Worm (Caenorhabditis elegans): Measurements from ENCODE around the gene sru-2.

Gene sru-2

DNA sequence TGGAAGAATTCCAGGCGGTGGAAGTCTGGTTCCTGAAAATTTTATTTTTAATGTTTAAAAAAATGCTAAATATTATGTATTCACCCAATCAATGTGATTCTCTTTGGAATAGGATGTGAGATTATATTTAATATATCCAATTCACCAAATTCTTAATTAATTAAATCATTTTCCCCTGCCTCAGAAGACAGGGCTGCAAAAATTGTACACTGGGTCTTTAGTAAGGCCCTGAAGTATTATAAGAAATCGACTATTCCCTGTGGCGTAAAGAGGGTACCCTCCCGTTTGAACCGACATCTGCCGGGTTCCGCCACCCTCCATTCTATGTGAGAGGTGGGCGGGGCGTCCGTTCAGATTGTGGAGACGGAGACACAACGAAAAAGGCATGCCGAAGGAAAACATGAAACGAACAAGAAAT lies 25.2 kb downstream of the sru-2 start (continued):
- TF ChIP-seq repo-1 (tag; optimal IDR thresholded peaks at IDR 0.05): peak; percentile 76
- TF ChIP-seq efl-1 (GFP tag; optimal IDR thresholded peaks at IDR 0.05): no peak
- TF ChIP-seq F52B5.7 (tag; optimal IDR thresholded peaks at IDR 0.05): peak; percentile 24
- TF ChIP-seq madf-3 (GFP tag; IDR thresholded peaks at IDR 0.05): peak; percentile 62; the same call in 1 of the 2 replicates
- TF ChIP-seq C17E4.6 (GFP tag; IDR thresholded peaks at IDR 0.05): 0 out of 2 replicates have a peak, but pooled peaks have one; percentile 47
- TF ChIP-seq F33H1.4 (GFP tag; IDR thresholded peaks at IDR 0.05): peak; percentile 22; the same call in 1 of the 2 replicates
- no peak; the same call in 1 of the 2 replicates for TF ChIP-seq C06A6.2 (GFP tag; conservative IDR thresholded peaks at IDR 0.05)
- TF ChIP-seq K12H6.12 (tag; optimal IDR thresholded peaks at IDR 0.05): peak; percentile 43
- TF ChIP-seq madf-10 (tag; optimal IDR thresholded peaks at IDR 0.05): peak; percentile 42
- TF ChIP-seq bed-2 (GFP tag; IDR thresholded peaks at IDR 0.05): no peak
- no peak for TF ChIP-seq zim-3 (tag; optimal IDR thresholded peaks at IDR 0.05)
- TF ChIP-seq let-607 (tag; optimal IDR thresholded peaks at IDR 0.05): peak in 1 of 2 experiments; percentile 21
- no peak for TF ChIP-seq ceh-91 (GFP tag; IDR thresholded peaks at IDR 0.05)
- no peak for TF ChIP-seq dpl-1 (GFP tag; optimal IDR thresholded peaks at IDR 0.05)
- TF ChIP-seq xnd-1 (tag; optimal IDR thresholded peaks at IDR 0.05): peak; percentile 57
- TF ChIP-seq snpc-4 (GFP tag; optimal IDR thresholded peaks at IDR 0.05): peak; percentile 96
- peak; percentile 97 to 99 (median 98) for TF ChIP-seq snpc-4 (tag; optimal IDR thresholded peaks at IDR 0.05)
- TF ChIP-seq nhr-27 (tag; optimal IDR thresholded peaks at IDR 0.05): no peak
- peak; percentile 56 for TF ChIP-seq F49E8.2 (tag; optimal IDR thresholded peaks at IDR 0.05; ENCODE audit: insufficient read depth)
- peak; percentile 74; the same call in 1 of the 2 replicates for TF ChIP-seq Y56A3A.18 (GFP tag; IDR thresholded peaks at IDR 0.05)
- peak; percentile 32 for TF ChIP-seq nhr-90 (tag; optimal IDR thresholded peaks at IDR 0.05)
- TF ChIP-seq nfyb-1 (GFP tag; IDR thresholded peaks at IDR 0.05): peak; percentile 68; the same call in 1 of the 2 replicates
- peak; percentile 56 for TF ChIP-seq atf-7 (tag; optimal IDR thresholded peaks at IDR 0.05)
- peak; percentile 51 for TF ChIP-seq him-1 (tag; optimal IDR thresholded peaks at IDR 0.05)
- TF ChIP-seq B0336.3 (GFP tag; IDR thresholded peaks at IDR 0.05): peak; percentile 94
- no peak for TF ChIP-seq ztf-3 (GFP tag; optimal IDR thresholded peaks at IDR 0.05)
- 0 out of 2 replicates have a peak, but pooled peaks have one; percentile 7 for TF ChIP-seq attf-3 (GFP tag; conservative IDR thresholded peaks at IDR 0.05)
- TF ChIP-seq F37B4.10 (GFP tag; IDR thresholded peaks at IDR 0.05): no peak
- no peak for TF ChIP-seq F22D6.2 (tag; optimal IDR thresholded peaks at IDR 0.05)
- TF ChIP-seq die-1 (tag; optimal IDR thresholded peaks at IDR 0.05): peak; percentile 30
- no peak; the same call in 1 of the 2 replicates for TF ChIP-seq lin-26 (GFP tag; IDR thresholded peaks at IDR 0.05)
- no peak for TF ChIP-seq F57C9.4 (tag; optimal IDR thresholded peaks at IDR 0.05)
- 0 out of 2 replicates have a peak, but pooled peaks have one; percentile 37 for TF ChIP-seq ceh-100 (GFP tag; IDR thresholded peaks at IDR 0.05)
- TF ChIP-seq hmg-1.2 (GFP tag; IDR thresholded peaks at IDR 0.05): peak; percentile 89
- TF ChIP-seq gei-17 (GFP tag; optimal IDR thresholded peaks at IDR 0.05): peak; percentile 55
- TF ChIP-seq cebp-2 (GFP tag; IDR thresholded peaks at IDR 0.05): peak; percentile 12; the same call in 1 of the 2 replicates
- peak; percentile 46 for TF ChIP-seq lin-54 (GFP tag; optimal IDR thresholded peaks at IDR 0.05)
- TF ChIP-seq somi-1 (GFP tag; optimal IDR thresholded peaks at IDR 0.05): no peak
- TF ChIP-seq lsy-27 (tag; optimal IDR thresholded peaks at IDR 0.05; ENCODE audit: borderline replicate concordance, insufficient read depth): no peak
- no peak for TF ChIP-seq nhr-120 (GFP tag; IDR thresholded peaks at IDR 0.05)
- 0 out of 2 replicates have a peak, but pooled peaks have one; percentile 61 for TF ChIP-seq lag-1 (GFP tag; IDR thresholded peaks at IDR 0.05)
- peak; percentile 71 for TF ChIP-seq madf-6 (GFP tag; IDR thresholded peaks at IDR 0.05)
- TF ChIP-seq hsf-1 (GFP tag; IDR thresholded peaks at IDR 0.05): 0 out of 2 replicates have a peak, but pooled peaks have one; percentile 16
- peak; percentile 70 for TF ChIP-seq tlf-1 (GFP tag; optimal IDR thresholded peaks at IDR 0.05)
- TF ChIP-seq snpc-1.1 (tag; optimal IDR thresholded peaks at IDR 0.05; ENCODE audit: insufficient read depth): peak; percentile 89
- peak; percentile 56; the same call in 1 of the 2 replicates for TF ChIP-seq ekl-4 (GFP tag; IDR thresholded peaks at IDR 0.05)
- peak; percentile 36 for TF ChIP-seq lsl-1 (GFP tag; optimal IDR thresholded peaks at IDR 0.05)
- peak; percentile 57 for TF ChIP-seq chd-7 (tag; optimal IDR thresholded peaks at IDR 0.05)

Measured in whole organism, young adult.